Fruit fly (Drosophila melanogaster) whole organism, embryonic: Measurements from ENCODE around the gene AstC-R1.

ENCODE experiments used
- CG10267 ChIP-seq: fragments of 200-800 bp; sonication (Bioruptor generic); optimal IDR thresholded peaks from 2 replicates; lab custom pipeline; 2018; ENCODE audit warnings: missing biosample characterization, mild to moderate bottlenecking, missing genetic modification characterization, moderate library complexity
- CG10366 ChIP-seq: fragments of 200-800 bp; sonication (Bioruptor generic); IDR thresholded peaks from 2 replicates; pipeline ENCODE4 v1.3.6; 2022; ENCODE audit warnings: missing biosample characterization, missing genetic modification characterization
- CG10654 ChIP-seq: fragments of 200-800 bp; sonication (Bioruptor generic); optimal IDR thresholded peaks from 2 replicates; lab custom pipeline; 2016; ENCODE audit warnings: missing biosample characterization, missing genetic modification characterization
- CG11247 ChIP-seq: fragments of 200-800 bp; sonication (Bioruptor generic); IDR thresholded peaks from 2 replicates; pipeline ENCODE4 v1.3.6; 2022; ENCODE audit warnings: missing biosample characterization, missing genetic modification characterization
- CG11398 ChIP-seq: fragments of 200-800 bp; sonication (Bioruptor generic); optimal IDR thresholded peaks from 2 replicates; lab custom pipeline; 2016; ENCODE audit warnings: missing biosample characterization, missing genetic modification characterization
- CG12071 ChIP-seq: fragments of 200-800 bp; sonication (Bioruptor generic); optimal IDR thresholded peaks from 3 replicates; lab custom pipeline; 2018; ENCODE audit warnings: missing biosample characterization, mild to moderate bottlenecking, missing genetic modification characterization
- CG12219 ChIP-seq: fragments of 200-800 bp; sonication (Bioruptor generic); optimal IDR thresholded peaks from 3 replicates; lab custom pipeline; 2018; ENCODE audit warnings: missing biosample characterization, mild to moderate bottlenecking, missing genetic modification characterization
- CG1233 ChIP-seq: fragments of 200-800 bp; sonication (Bioruptor generic); optimal IDR thresholded peaks from 4 replicates; lab custom pipeline; 2018; ENCODE audit warnings: missing biosample characterization, mild to moderate bottlenecking, missing genetic modification characterization
- CG13123 ChIP-seq: fragments of 200-800 bp; sonication (Bioruptor generic); optimal IDR thresholded peaks from 2 replicates; lab custom pipeline; 2016; ENCODE audit warnings: missing biosample characterization, missing genetic modification characterization
- CG13424 ChIP-seq: fragments of 200-800 bp; sonication (Bioruptor generic); optimal IDR thresholded peaks from 2 replicates; lab custom pipeline; 2019; ENCODE audit warnings: missing biosample characterization, mild to moderate bottlenecking, missing genetic modification characterization, moderate library complexity
- CG13775 ChIP-seq: fragments of 200-800 bp; sonication (Bioruptor generic); optimal IDR thresholded peaks from 3 replicates; lab custom pipeline; 2017; ENCODE audit warnings: missing biosample characterization, mild to moderate bottlenecking, missing genetic modification characterization
- CG14014 ChIP-seq: fragments of 200-800 bp; sonication (Bioruptor generic); IDR thresholded peaks from 2 replicates; pipeline ENCODE4 v1.3.6; 2022; ENCODE audit warnings: missing biosample characterization, missing genetic modification characterization
- CG1602 ChIP-seq: fragments of 200-800 bp; sonication (Bioruptor generic); optimal IDR thresholded peaks from 3 replicates; lab custom pipeline; 2016; ENCODE audit warnings: missing biosample characterization, missing genetic modification characterization
- CG16779 ChIP-seq: fragments of 200-800 bp; sonication (Bioruptor generic); IDR thresholded peaks from 2 replicates; pipeline ENCODE4 v1.3.6; 2022; ENCODE audit warnings: missing biosample characterization, missing genetic modification characterization
- CG16815 ChIP-seq: fragments of 200-800 bp; sonication (Bioruptor generic); optimal IDR thresholded peaks from 3 replicates; lab custom pipeline; 2017; ENCODE audit warnings: missing biosample characterization, mild to moderate bottlenecking, missing genetic modification characterization
- CG30431 ChIP-seq: fragments of 200-800 bp; sonication (Bioruptor generic); optimal IDR thresholded peaks from 2 replicates; lab custom pipeline; 2017; ENCODE audit warnings: missing biosample characterization, missing genetic modification characterization
- CG32532 ChIP-seq: fragments of 200-800 bp; sonication (Bioruptor generic); IDR thresholded peaks from 2 replicates; pipeline ENCODE4 v1.3.6; 2022; ENCODE audit warnings: missing biosample characterization, missing genetic modification characterization
- CG3281 ChIP-seq: fragments of 200-800 bp; sonication (Bioruptor generic); optimal IDR thresholded peaks from 3 replicates; lab custom pipeline; 2017; ENCODE audit warnings: missing biosample characterization, mild to moderate bottlenecking, missing genetic modification characterization
- CG4328 ChIP-seq: fragments of 200-800 bp; sonication (Bioruptor generic); optimal IDR thresholded peaks from 3 replicates; lab custom pipeline; 2017; ENCODE audit warnings: missing biosample characterization, missing genetic modification reagents, missing genetic modification characterization
- CG5953 ChIP-seq: fragments of 200-800 bp; sonication (Bioruptor generic); IDR thresholded peaks from 2 replicates; pipeline ENCODE4 v1.3.6; 2022; ENCODE audit warnings: missing biosample characterization, missing genetic modification characterization
- CG6654 ChIP-seq: fragments of 200-800 bp; sonication (Bioruptor generic); optimal IDR thresholded peaks from 2 replicates; lab custom pipeline; 2017; ENCODE audit warnings: missing biosample characterization, mild to moderate bottlenecking, missing genetic modification characterization
- CG6791 ChIP-seq: fragments of 200-800 bp; sonication (Bioruptor generic); IDR thresholded peaks from 3 replicates; pipeline ENCODE4 v1.3.6; 2022; ENCODE audit warnings: missing biosample characterization, missing genetic modification characterization; ENCODE audit not compliant: partially characterized antibody
- CG7372 ChIP-seq: fragments of 200-800 bp; sonication (Bioruptor generic); IDR thresholded peaks from 2 replicates; pipeline ENCODE4 v1.3.6; 2022; ENCODE audit warnings: missing biosample characterization, missing genetic modification characterization
- CG9609 ChIP-seq: fragments of 200-800 bp; sonication (Bioruptor generic); optimal IDR thresholded peaks from 3 replicates; lab custom pipeline; 2016; ENCODE audit warnings: missing biosample characterization, missing genetic modification characterization
- Camta ChIP-seq: fragments of 200-800 bp; sonication (Bioruptor generic); optimal IDR thresholded peaks from 2 replicates; lab custom pipeline; 2016; ENCODE audit warnings: missing biosample characterization, missing genetic modification characterization
- HHEX ChIP-seq: fragments of 200-800 bp; sonication (Bioruptor generic); optimal IDR thresholded peaks from 3 replicates; lab custom pipeline; 2017; ENCODE audit warnings: missing biosample characterization, mild to moderate bottlenecking, missing genetic modification characterization, missing genetic modification reagents
- NK7.1 ChIP-seq: fragments of 200-800 bp; sonication (Bioruptor generic); optimal IDR thresholded peaks from 3 replicates; lab custom pipeline; 2016; ENCODE audit warnings: missing biosample characterization, missing genetic modification characterization
- Nf-YA ChIP-seq: fragments of 200-800 bp; sonication (Bioruptor generic); IDR thresholded peaks from 2 replicates; pipeline ENCODE4 v1.3.6; 2022; ENCODE audit warnings: missing biosample characterization, missing genetic modification characterization
- Nf-YB ChIP-seq: fragments of 200-800 bp; sonication (Bioruptor generic); optimal IDR thresholded peaks from 3 replicates; lab custom pipeline; 2019; ENCODE audit warnings: missing biosample characterization, mild to moderate bottlenecking, missing genetic modification characterization, moderate library complexity
- Trl ChIP-seq, 3 experiments: fragments of >200 bp in 2 of 3; fragments of 200-800 bp in 1 of 3; sonication (Bioruptor generic) in 1 of 3; optimal IDR thresholded peaks; 2 replicates in 1 of 3; 3 replicates in 2 of 3; lab custom pipeline; 2016 to 2017; ENCODE audit warnings: missing biosample characterization in 1 of 3, missing genetic modification characterization in 1 of 3
- ac ChIP-seq: fragments of 200-800 bp; sonication (Bioruptor generic); optimal IDR thresholded peaks from 3 replicates; lab custom pipeline; 2017; ENCODE audit warnings: missing biosample characterization, mild to moderate bottlenecking, missing genetic modification characterization
- ara ChIP-seq: fragments of 200-800 bp; sonication (Bioruptor generic); IDR thresholded peaks from 2 replicates; pipeline ENCODE4 v1.3.6; 2022; ENCODE audit warnings: missing biosample characterization, missing genetic modification characterization
- ato ChIP-seq: fragments of 200-800 bp; sonication (Bioruptor generic); IDR thresholded peaks from 2 replicates; pipeline ENCODE4 v1.3.6; 2022; ENCODE audit warnings: missing biosample characterization, missing genetic modification characterization; ENCODE audit not compliant: partially characterized antibody
- ci ChIP-seq: fragments of 200-800 bp; sonication (Bioruptor generic); IDR thresholded peaks from 3 replicates; pipeline ENCODE4 v1.3.6; 2022; ENCODE audit warnings: missing biosample characterization, missing genetic modification characterization
- crol ChIP-seq: fragments of 200-800 bp; sonication (Bioruptor generic); IDR thresholded peaks from 2 replicates; pipeline ENCODE4 v1.3.6; 2022; ENCODE audit warnings: missing biosample characterization, missing genetic modification characterization
- danr ChIP-seq: fragments of 200-800 bp; sonication (Bioruptor generic); IDR thresholded peaks from 2 replicates; pipeline ENCODE4 v1.3.6; 2022; ENCODE audit warnings: missing biosample characterization, missing genetic modification characterization
- dm ChIP-seq: fragments of 200-800 bp; sonication (Bioruptor generic); optimal IDR thresholded peaks from 3 replicates; lab custom pipeline; 2016; ENCODE audit warnings: missing biosample characterization, missing genetic modification characterization
- fd96Cb ChIP-seq: fragments of 200-800 bp; sonication (Bioruptor generic); optimal IDR thresholded peaks from 2 replicates; lab custom pipeline; 2018; ENCODE audit warnings: missing biosample characterization, mild to moderate bottlenecking, missing genetic modification characterization, moderate library complexity
- gcm ChIP-seq: fragments of 200-800 bp; sonication (Bioruptor generic); optimal IDR thresholded peaks from 2 replicates; lab custom pipeline; 2019; ENCODE audit warnings: missing biosample characterization, mild to moderate bottlenecking, missing genetic modification characterization, moderate library complexity
- hb ChIP-seq: fragments of 200-800 bp; sonication (Bioruptor generic); IDR thresholded peaks from 3 replicates; pipeline ENCODE4 v1.3.6; 2022; ENCODE audit warnings: missing biosample characterization, missing genetic modification characterization; ENCODE audit not compliant: partially characterized antibody
- hbn ChIP-seq: fragments of 200-800 bp; sonication (Bioruptor generic); IDR thresholded peaks from 2 replicates; pipeline ENCODE4 v1.3.6; 2022; ENCODE audit warnings: missing biosample characterization, missing genetic modification characterization; ENCODE audit not compliant: partially characterized antibody
- klu ChIP-seq: fragments of 200-800 bp; sonication (Bioruptor generic); IDR thresholded peaks from 2 replicates; pipeline ENCODE4 v1.3.6; 2022; ENCODE audit warnings: missing biosample characterization, missing genetic modification characterization
- mam ChIP-seq: fragments of 200-800 bp; sonication (Bioruptor generic); optimal IDR thresholded peaks from 3 replicates; lab custom pipeline; 2016; ENCODE audit warnings: missing biosample characterization, missing genetic modification characterization
- ro ChIP-seq: fragments of 200-800 bp; sonication (Bioruptor generic); IDR thresholded peaks from 2 replicates; pipeline ENCODE4 v1.3.6; 2022; ENCODE audit warnings: missing biosample characterization, missing genetic modification characterization
- slp2 ChIP-seq: fragments of 200-800 bp; sonication (Bioruptor generic); optimal IDR thresholded peaks from 2 replicates; lab custom pipeline; 2016; ENCODE audit warnings: missing biosample characterization, missing genetic modification characterization
- sqz ChIP-seq: fragments of 200-800 bp; sonication (Bioruptor generic); optimal IDR thresholded peaks from 3 replicates; lab custom pipeline; 2018; ENCODE audit warnings: missing biosample characterization, mild to moderate bottlenecking, missing genetic modification characterization
- tgo ChIP-seq: fragments of 200-800 bp; sonication (Bioruptor generic); IDR thresholded peaks from 3 replicates; pipeline ENCODE4 v1.3.6; 2022; ENCODE audit warnings: missing biosample characterization, missing genetic modification characterization
- z ChIP-seq: fragments of 200-800 bp; sonication (Bioruptor generic); IDR thresholded peaks from 3 replicates; pipeline ENCODE4 v1.3.6; 2022; ENCODE audit warnings: missing biosample characterization, missing genetic modification characterization
- zen ChIP-seq: fragments of 200-800 bp; sonication (Bioruptor generic); optimal IDR thresholded peaks from 3 replicates; lab custom pipeline; 2018; ENCODE audit warnings: missing biosample characterization, mild to moderate bottlenecking, missing genetic modification characterization, moderate library complexity
- zfh1 ChIP-seq: fragments of 200-800 bp; sonication (Bioruptor generic); IDR thresholded peaks from 3 replicates; pipeline ENCODE4 v1.3.6; 2022; ENCODE audit warnings: missing biosample characterization, missing genetic modification characterization

The AstC-R1 gene

DNA sequence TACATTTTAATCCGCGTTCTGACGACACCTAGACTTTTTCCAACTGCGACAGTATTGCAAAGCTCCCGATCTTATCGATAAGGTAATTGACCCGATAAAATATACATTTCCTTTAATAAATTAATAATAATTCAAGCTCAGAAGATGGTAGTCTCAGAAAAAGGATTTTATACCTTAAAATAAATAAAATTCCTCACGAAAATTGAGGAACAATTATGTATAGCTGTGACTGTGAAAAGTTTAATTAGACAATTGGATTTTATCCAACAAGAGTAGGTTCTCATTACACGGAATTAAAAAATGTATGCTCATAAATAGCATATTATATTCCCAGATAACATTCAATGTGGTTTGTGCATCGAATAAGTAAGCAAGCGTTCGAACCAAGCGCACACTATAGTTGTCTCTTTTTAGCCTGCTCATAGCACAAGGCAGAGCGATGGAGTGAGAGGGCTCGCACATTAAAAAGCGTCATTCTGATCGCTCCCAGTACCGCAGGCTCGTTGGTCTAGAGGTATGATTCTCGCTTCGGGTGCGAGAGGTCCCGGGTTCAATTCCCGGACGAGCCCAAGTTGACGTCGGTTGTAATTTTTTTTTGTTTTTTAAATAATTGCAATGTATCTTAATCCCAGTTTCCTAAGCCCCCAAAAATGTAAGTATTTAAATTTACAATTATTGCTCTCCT is 58.0 kb downstream of the AstC-R1 start, which contains the start of the genes CG13380 and CG4174 (continued):
- TF ChIP-seq CG13775 (GFP tag; lab: Kevin White, UChicago) (no peak), sqz (GFP tag; lab: Kevin White, UChicago) (no peak), CG9609 (GFP tag; lab: Kevin White, UChicago) (no peak), crol (GFP tag; lab: Robert Waterston, UW) (no peak), CG10366 (GFP tag; lab: Robert Waterston, UW) (0 out of 2 replicates have a peak, but pooled peaks have one; percentile 7), CG32532 (GFP tag; lab: Robert Waterston, UW) (no peak), fd96Cb (tag; lab: Kevin White, UChicago) (no peak), CG1602 (GFP tag; lab: Kevin White, UChicago) (no peak), CG30431 (GFP tag; lab: Kevin White, UChicago) (no peak), Nf-YA (GFP tag; lab: Robert Waterston, UW) (no peak), CG14014 (GFP tag; lab: Robert Waterston, UW) (peak; percentile 18; the same call in 1 of the 2 replicates), klu (GFP tag; lab: Robert Waterston, UW) (no peak), CG12219 (no peak), CG7372 (GFP tag; lab: Robert Waterston, UW) (no peak), slp2 (no peak), CG13123 (no peak), CG5953 (GFP tag; lab: Robert Waterston, UW) (peak; percentile 41; the same call in 1 of the 2 replicates), gcm (GFP tag; lab: Kevin White, UChicago) (no peak), Trl (optimal IDR thresholded peaks at IDR 0.05; lab: Kevin White, UChicago) (no peak), Trl (GFP tag; optimal IDR thresholded peaks at IDR 0.05; lab: Kevin White, UChicago) (no peak), ac (GFP tag; lab: Kevin White, UChicago) (no peak), ato (GFP tag; lab: Robert Waterston, UW) (peak; percentile 91), hbn (peak; percentile 54), CG13424 (tag; lab: Kevin White, UChicago) (no peak), ci (GFP tag; lab: Robert Waterston, UW) (no peak), CG10654 (no peak), danr (GFP tag; lab: Robert Waterston, UW) (no peak), CG11398 (GFP tag; lab: Kevin White, UChicago) (no peak), ro (GFP tag; lab: Robert Waterston, UW) (no peak), dm (GFP tag; lab: Kevin White, UChicago) (no peak), CG12071 (GFP tag; lab: Kevin White, UChicago) (no peak), CG16815 (GFP tag; lab: Kevin White, UChicago) (no peak), CG3281 (GFP tag; lab: Kevin White, UChicago) (no peak), CG4328 (GFP tag; lab: Kevin White, UChicago) (no peak), hb (GFP tag; lab: Robert Waterston, UW) (peak; percentile 70), Camta (GFP tag; lab: Kevin White, UChicago) (no peak), CG6654 (GFP tag; lab: Kevin White, UChicago) (no peak), CG1233 (GFP tag; lab: Kevin White, UChicago) (peak; percentile 21), z (no peak), zfh1 (GFP tag; lab: Robert Waterston, UW) (no peak), mam (no peak), CG10267 (tag; lab: Kevin White, UChicago) (peak; percentile 20), zen (tag; lab: Kevin White, UChicago) (peak; percentile 90), NK7.1 (GFP tag; lab: Kevin White, UChicago) (no peak), CG6791 (GFP tag; lab: Robert Waterston, UW) (peak; percentile 97), HHEX (GFP tag; lab: Kevin White, UChicago) (no peak), Nf-YB (GFP tag; lab: Kevin White, UChicago) (no peak), CG16779 (GFP tag; lab: Robert Waterston, UW) (0 out of 2 replicates have a peak, but pooled peaks have one; percentile 32), CG11247 (GFP tag; lab: Robert Waterston, UW) (peak; percentile 12; the same call in 1 of the 2 replicates), tgo (no peak), ara (GFP tag; lab: Robert Waterston, UW) (no peak)
